Fruit fly (Drosophila melanogaster): ENCODE measurements around the gene obst-E.

- no peak for TF ChIP-seq CG33213 (GFP tag; optimal IDR thresholded peaks at IDR 0.05)
- no peak for TF ChIP-seq Hmr (GFP tag; optimal IDR thresholded peaks at IDR 0.05)
- no peak for TF ChIP-seq CG16779 (GFP tag; IDR thresholded peaks at IDR 0.05)
- TF ChIP-seq otp (GFP tag; IDR thresholded peaks at IDR 0.05), result no peak
These were observed 49.4 kb downstream of the obst-E start, which contains the start of the genes CG14007 and CG34011 for dm6 chr2L:5716580-5716979.

Measured in whole organism, embryonic.